Fruit fly (Drosophila melanogaster) Kc167 (cell line): ENCODE measurements around the gene CG9568.

Source experiments
- Sin3A ChIP-seq: fragments of >200 bp; optimal IDR thresholded peaks from 2 replicates; lab custom pipeline; 2018; ENCODE audit warnings: missing external identifiers
- psq ChIP-seq: fragments of >200 bp; optimal IDR thresholded peaks from 2 replicates; lab custom pipeline; 2017; ENCODE audit warnings: missing external identifiers

- TF ChIP-seq psq (lab: Kevin White, UChicago) (no peak), Sin3A (lab: Kevin White, UChicago) (no peak)
Observed at dm6 chr2L:9019438-9019837, 9.1 kb downstream of the CG9568 start.
